Fruit fly (Drosophila melanogaster) whole organism, embryonic: ENCODE results near the gene CG34295.

Source experiments
- Atf-2 ChIP-seq: fragments of 200-800 bp; sonication (Bioruptor generic); optimal IDR thresholded peaks from 2 replicates; lab custom pipeline; 2016; ENCODE audit warnings: missing biosample characterization, missing genetic modification characterization
- Atf6 ChIP-seq: fragments of 200-800 bp; sonication (Bioruptor generic); IDR thresholded peaks from 2 replicates; pipeline ENCODE4 v1.3.6; 2022; ENCODE audit warnings: missing biosample characterization, missing genetic modification characterization
- CG10565 ChIP-seq: fragments of 200-800 bp; sonication (Bioruptor generic); optimal IDR thresholded peaks from 3 replicates; lab custom pipeline; 2016; ENCODE audit warnings: missing biosample characterization, mild to moderate bottlenecking, missing genetic modification characterization
- CG11398 ChIP-seq: fragments of 200-800 bp; sonication (Bioruptor generic); optimal IDR thresholded peaks from 2 replicates; lab custom pipeline; 2016; ENCODE audit warnings: missing biosample characterization, missing genetic modification characterization
- CG12071 ChIP-seq: fragments of 200-800 bp; sonication (Bioruptor generic); optimal IDR thresholded peaks from 3 replicates; lab custom pipeline; 2018; ENCODE audit warnings: missing biosample characterization, mild to moderate bottlenecking, missing genetic modification characterization
- CG12236 ChIP-seq: fragments of 200-800 bp; sonication (Bioruptor generic); optimal IDR thresholded peaks from 2 replicates; lab custom pipeline; 2016; ENCODE audit warnings: missing biosample characterization, missing genetic modification characterization
- CG14014 ChIP-seq: fragments of 200-800 bp; sonication (Bioruptor generic); IDR thresholded peaks from 2 replicates; pipeline ENCODE4 v1.3.6; 2022; ENCODE audit warnings: missing biosample characterization, missing genetic modification characterization
- CG15601 ChIP-seq: fragments of 200-800 bp; sonication (Bioruptor generic); optimal IDR thresholded peaks from 3 replicates; lab custom pipeline; 2019; ENCODE audit warnings: missing biosample characterization, mild to moderate bottlenecking, missing genetic modification characterization, moderate library complexity
- CG1603 ChIP-seq: fragments of 200-800 bp; sonication (Bioruptor generic); optimal IDR thresholded peaks from 2 replicates; lab custom pipeline; 2019; ENCODE audit warnings: missing biosample characterization, mild to moderate bottlenecking, missing genetic modification characterization, moderate library complexity
- CG1647 ChIP-seq: fragments of 200-800 bp; sonication (Bioruptor generic); optimal IDR thresholded peaks from 3 replicates; lab custom pipeline; 2016; ENCODE audit warnings: missing biosample characterization, missing genetic modification characterization
- CG17802 ChIP-seq: fragments of 200-800 bp; sonication (Bioruptor generic); optimal IDR thresholded peaks from 2 replicates; lab custom pipeline; 2018; ENCODE audit warnings: missing biosample characterization, mild to moderate bottlenecking, missing genetic modification characterization, moderate library complexity
- CG31388 ChIP-seq: fragments of 200-800 bp; sonication (Bioruptor generic); optimal IDR thresholded peaks from 2 replicates; lab custom pipeline; 2016; ENCODE audit warnings: missing biosample characterization, missing genetic modification characterization
- CG32532 ChIP-seq: fragments of 200-800 bp; sonication (Bioruptor generic); IDR thresholded peaks from 2 replicates; pipeline ENCODE4 v1.3.6; 2022; ENCODE audit warnings: missing biosample characterization, missing genetic modification characterization
- CG6854 ChIP-seq: fragments of 200-800 bp; sonication (Bioruptor generic); optimal IDR thresholded peaks from 3 replicates; lab custom pipeline; 2017; ENCODE audit warnings: missing biosample characterization, mild to moderate bottlenecking, missing genetic modification characterization
- CG7839 ChIP-seq: fragments of 200-800 bp; sonication (Bioruptor generic); optimal IDR thresholded peaks from 3 replicates; lab custom pipeline; 2018; ENCODE audit warnings: missing biosample characterization, mild to moderate bottlenecking, missing genetic modification characterization, moderate library complexity
- CG8944 ChIP-seq: fragments of 200-800 bp; sonication (Bioruptor generic); optimal IDR thresholded peaks from 3 replicates; lab custom pipeline; 2016; ENCODE audit warnings: missing biosample characterization, missing genetic modification characterization
- CG9817 ChIP-seq: fragments of 200-800 bp; sonication (Bioruptor generic); optimal IDR thresholded peaks from 2 replicates; lab custom pipeline; 2018; ENCODE audit warnings: missing biosample characterization, mild to moderate bottlenecking, missing genetic modification characterization, moderate library complexity
- CG9876 ChIP-seq: fragments of 200-800 bp; sonication (Bioruptor generic); optimal IDR thresholded peaks from 2 replicates; lab custom pipeline; 2016; ENCODE audit warnings: missing biosample characterization, missing genetic modification characterization
- CG9932 ChIP-seq: fragments of 200-800 bp; sonication (Bioruptor generic); IDR thresholded peaks from 2 replicates; pipeline ENCODE4 v1.3.6; 2022; ENCODE audit warnings: missing biosample characterization, missing genetic modification characterization
- Doc3 ChIP-seq: fragments of 200-800 bp; sonication (Bioruptor generic); IDR thresholded peaks from 3 replicates; pipeline ENCODE4 v1.3.6; 2022; ENCODE audit warnings: missing biosample characterization, missing genetic modification characterization; ENCODE audit not compliant: partially characterized antibody
- Drgx ChIP-seq: fragments of 200-800 bp; sonication (Bioruptor generic); IDR thresholded peaks from 2 replicates; pipeline ENCODE4 v1.3.6; 2022; ENCODE audit warnings: missing biosample characterization, missing genetic modification characterization
- Ets97D ChIP-seq: fragments of 200-800 bp; sonication (Bioruptor generic); optimal IDR thresholded peaks from 3 replicates; lab custom pipeline; 2016; ENCODE audit warnings: missing biosample characterization, missing genetic modification characterization
- H15 ChIP-seq: fragments of 200-800 bp; sonication (Bioruptor generic); IDR thresholded peaks from 3 replicates; pipeline ENCODE4 v1.3.6; 2022; ENCODE audit warnings: missing biosample characterization, missing genetic modification characterization
- HLH3B ChIP-seq: fragments of 200-800 bp; sonication (Bioruptor generic); IDR thresholded peaks from 2 replicates; pipeline ENCODE4 v1.3.6; 2022; ENCODE audit warnings: missing biosample characterization, missing genetic modification characterization
- HmgZ ChIP-seq: fragments of 200-800 bp; sonication (Bioruptor generic); optimal IDR thresholded peaks from 2 replicates; lab custom pipeline; 2018; ENCODE audit warnings: missing biosample characterization, mild to moderate bottlenecking, missing genetic modification characterization
- Kr ChIP-seq: fragments of 200-800 bp; sonication (Bioruptor generic); optimal IDR thresholded peaks from 2 replicates; lab custom pipeline; 2017; ENCODE audit warnings: missing biosample characterization, mild to moderate bottlenecking, missing genetic modification characterization
- Opbp ChIP-seq: fragments of 200-800 bp; sonication (Bioruptor generic); IDR thresholded peaks from 3 replicates; pipeline ENCODE4 v1.3.6; 2022; ENCODE audit warnings: missing biosample characterization, missing genetic modification characterization; ENCODE audit not compliant: partially characterized antibody
- Optix ChIP-seq: fragments of 200-800 bp; sonication (Bioruptor generic); IDR thresholded peaks from 3 replicates; pipeline ENCODE4 v1.3.6; 2022; ENCODE audit warnings: missing biosample characterization, missing genetic modification characterization
- PHDP ChIP-seq: fragments of 200-800 bp; sonication (Bioruptor generic); optimal IDR thresholded peaks from 3 replicates; lab custom pipeline; 2018; ENCODE audit warnings: missing biosample characterization, mild to moderate bottlenecking, missing genetic modification characterization, moderate library complexity
- Rx ChIP-seq: fragments of 200-800 bp; sonication (Bioruptor generic); IDR thresholded peaks from 2 replicates; pipeline ENCODE4 v1.3.6; 2022; ENCODE audit warnings: missing biosample characterization, missing genetic modification characterization
- Stat92E ChIP-seq, 3 experiments: fragments of >200 bp in 2 of 3; fragments of 200-800 bp in 1 of 3; sonication (Bioruptor generic) in 1 of 3; optimal IDR thresholded peaks; 2 replicates each; lab custom pipeline; 2017 to 2019; ENCODE audit warnings: missing biosample characterization in 3 of 3, missing genetic modification characterization in 3 of 3, mild to moderate bottlenecking in 1 of 3, moderate library complexity in 1 of 3
- Xrp1 ChIP-seq: fragments of 200-800 bp; sonication (Bioruptor generic); IDR thresholded peaks from 2 replicates; pipeline ENCODE4 v1.3.6; 2022; ENCODE audit warnings: missing biosample characterization, missing genetic modification characterization
- YL-1 ChIP-seq: fragments of 200-800 bp; sonication (Bioruptor generic); optimal IDR thresholded peaks from 3 replicates; lab custom pipeline; 2017; ENCODE audit warnings: missing biosample characterization, mild to moderate bottlenecking, missing genetic modification characterization
- bab2 ChIP-seq: fragments of 200-800 bp; sonication (Bioruptor generic); optimal IDR thresholded peaks from 2 replicates; lab custom pipeline; 2016; ENCODE audit warnings: missing biosample characterization, missing genetic modification characterization
- bbx ChIP-seq: fragments of 200-800 bp; sonication (Bioruptor generic); IDR thresholded peaks from 2 replicates; pipeline ENCODE4 v1.3.6; 2022; ENCODE audit warnings: missing biosample characterization, missing genetic modification characterization; ENCODE audit not compliant: partially characterized antibody
- bigmax ChIP-seq: fragments of 200-800 bp; sonication (Bioruptor generic); optimal IDR thresholded peaks from 2 replicates; lab custom pipeline; 2018; ENCODE audit warnings: missing biosample characterization, mild to moderate bottlenecking, missing genetic modification characterization
- dmrt99B ChIP-seq: fragments of 200-800 bp; sonication (Bioruptor generic); optimal IDR thresholded peaks from 2 replicates; lab custom pipeline; 2018; ENCODE audit warnings: missing biosample characterization, mild to moderate bottlenecking, missing genetic modification characterization, moderate library complexity
- ems ChIP-seq: fragments of 200-800 bp; sonication (Bioruptor generic); optimal IDR thresholded peaks from 3 replicates; lab custom pipeline; 2016; ENCODE audit warnings: missing biosample characterization, missing genetic modification characterization
- hbn ChIP-seq: fragments of 200-800 bp; sonication (Bioruptor generic); IDR thresholded peaks from 2 replicates; pipeline ENCODE4 v1.3.6; 2022; ENCODE audit warnings: missing biosample characterization, missing genetic modification characterization; ENCODE audit not compliant: partially characterized antibody
- jumu ChIP-seq: fragments of 200-800 bp; sonication (Bioruptor generic); optimal IDR thresholded peaks from 3 replicates; lab custom pipeline; 2016; ENCODE audit warnings: missing biosample characterization, missing genetic modification characterization
- kay ChIP-seq: fragments of 200-800 bp; sonication (Bioruptor generic); optimal IDR thresholded peaks from 2 replicates; lab custom pipeline; 2016; ENCODE audit warnings: missing biosample characterization, missing genetic modification characterization
- lbe ChIP-seq: fragments of 200-800 bp; sonication (Bioruptor generic); optimal IDR thresholded peaks from 2 replicates; lab custom pipeline; 2016; ENCODE audit warnings: missing biosample characterization, mild to moderate bottlenecking, missing genetic modification characterization
- nmo ChIP-seq: fragments of 200-800 bp; sonication (Bioruptor generic); optimal IDR thresholded peaks from 2 replicates; lab custom pipeline; 2018; ENCODE audit warnings: missing biosample characterization, mild to moderate bottlenecking, missing genetic modification characterization, moderate library complexity
- pb ChIP-seq: fragments of 200-800 bp; sonication (Bioruptor generic); optimal IDR thresholded peaks from 3 replicates; lab custom pipeline; 2016; ENCODE audit warnings: missing biosample characterization, missing genetic modification characterization
- phol ChIP-seq: fragments of 200-800 bp; sonication (Bioruptor generic); optimal IDR thresholded peaks from 3 replicates; lab custom pipeline; 2018; ENCODE audit warnings: missing biosample characterization, mild to moderate bottlenecking, missing genetic modification characterization, moderate library complexity
- row ChIP-seq: fragments of 200-800 bp; sonication (Bioruptor generic); IDR thresholded peaks from 3 replicates; pipeline ENCODE4 v1.3.6; 2022; ENCODE audit warnings: missing biosample characterization, missing genetic modification characterization
- slbo ChIP-seq: fragments of 200-800 bp; sonication (Bioruptor generic); IDR thresholded peaks from 2 replicates; pipeline ENCODE4 v1.3.6; 2022; ENCODE audit warnings: missing biosample characterization, missing genetic modification characterization
- tup ChIP-seq: fragments of 200-800 bp; sonication (Bioruptor generic); optimal IDR thresholded peaks from 2 replicates; lab custom pipeline; 2016; ENCODE audit warnings: missing biosample characterization, mild to moderate bottlenecking, missing genetic modification characterization, moderate library complexity
- zfh1 ChIP-seq: fragments of 200-800 bp; sonication (Bioruptor generic); IDR thresholded peaks from 3 replicates; pipeline ENCODE4 v1.3.6; 2022; ENCODE audit warnings: missing biosample characterization, missing genetic modification characterization

CG34295 gene

DNA sequence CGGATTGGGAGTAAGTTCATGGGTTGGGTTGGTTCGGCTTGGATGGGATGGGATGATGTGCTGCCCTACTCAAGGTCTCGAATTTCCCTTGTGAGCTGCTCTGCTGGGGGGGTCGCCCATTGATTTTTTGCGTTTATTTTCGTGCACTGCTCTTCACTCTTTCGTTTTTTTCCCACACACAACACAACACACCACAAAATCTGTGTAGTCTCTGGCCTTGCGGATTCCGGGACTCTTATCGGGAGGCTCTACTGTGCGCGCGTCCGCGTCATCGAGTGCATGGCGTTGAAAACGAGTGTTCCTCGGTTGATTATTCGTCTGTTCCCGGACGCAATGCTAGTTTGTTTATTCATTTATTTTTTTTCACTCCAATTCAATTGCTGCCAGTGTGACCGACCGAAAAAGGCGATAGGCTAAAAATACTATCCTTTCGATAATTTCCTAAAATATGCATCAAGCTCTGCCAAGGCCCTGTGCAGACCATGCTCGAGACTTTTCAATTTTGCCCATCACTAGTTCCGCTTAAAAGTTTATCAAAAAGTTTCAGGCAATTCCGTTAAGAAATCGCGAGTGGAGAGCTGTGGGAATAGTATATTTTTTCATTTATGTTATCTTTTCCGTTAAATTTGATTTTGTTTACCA, 42.3 kb downstream of the CG34295 start, which contains the start of gene WASp (continued):
- TF ChIP-seq CG9876 (GFP tag; lab: Kevin White, UChicago) = peak; percentile 70
- peak; percentile 78 for TF ChIP-seq nmo (GFP tag; lab: Kevin White, UChicago)
- TF ChIP-seq CG15601 = no peak
- no peak for TF ChIP-seq bigmax
- TF ChIP-seq Drgx (GFP tag; lab: Robert Waterston, UW) = peak; percentile 49
- peak; percentile 49 for TF ChIP-seq CG8944 (GFP tag; lab: Kevin White, UChicago)
- peak; percentile 86 for TF ChIP-seq HmgZ
- TF ChIP-seq Ets97D (GFP tag; lab: Kevin White, UChicago) = peak; percentile 99
- peak; percentile 42; the same call in 1 of the 3 replicates for TF ChIP-seq Optix (GFP tag; lab: Robert Waterston, UW)
- TF ChIP-seq CG1603 (tag; lab: Kevin White, UChicago) = no peak
- peak; percentile 20; the same call in 1 of the 2 replicates for TF ChIP-seq Xrp1 (GFP tag; lab: Robert Waterston, UW)
- peak; percentile 69 for TF ChIP-seq phol (tag; lab: Kevin White, UChicago)
- peak; percentile 89 for TF ChIP-seq YL-1 (GFP tag; lab: Kevin White, UChicago)
- peak; percentile 67 for TF ChIP-seq slbo
- TF ChIP-seq CG12071 (GFP tag; lab: Kevin White, UChicago) = peak; percentile 71
- peak; percentile 15 for TF ChIP-seq CG12236 (GFP tag; lab: Kevin White, UChicago)
- TF ChIP-seq PHDP = no peak
- peak; percentile 65 for TF ChIP-seq CG11398 (GFP tag; lab: Kevin White, UChicago)
- TF ChIP-seq ems (GFP tag; lab: Kevin White, UChicago) = peak; percentile 72
- TF ChIP-seq jumu (GFP tag; lab: Kevin White, UChicago) = peak; percentile 71
- no peak for TF ChIP-seq Doc3 (GFP tag; lab: Robert Waterston, UW)
- peak; percentile 70 for TF ChIP-seq CG1647 (GFP tag; lab: Kevin White, UChicago)
- TF ChIP-seq Atf6 = peak; percentile 56; the same call in 1 of the 2 replicates
- TF ChIP-seq Opbp (GFP tag; lab: Robert Waterston, UW) = peak; percentile 75; the same call in 2 of the 3 replicates
- TF ChIP-seq Stat92E (GFP tag; optimal IDR thresholded peaks at IDR 0.05; lab: Kevin White, UChicago) = peak in 1 of 3 experiments; percentile 51
- peak; percentile 74 for TF ChIP-seq CG32532
- TF ChIP-seq bab2 (GFP tag; lab: Kevin White, UChicago) = peak; percentile 68
- TF ChIP-seq row = peak; percentile 75
- peak; percentile 54 for TF ChIP-seq pb (GFP tag; lab: Kevin White, UChicago)
- TF ChIP-seq CG9817 (tag; lab: Kevin White, UChicago) = peak; percentile 75
- no peak for TF ChIP-seq CG7839 (tag; lab: Kevin White, UChicago)
- TF ChIP-seq CG17802 = peak; percentile 100
- no peak for TF ChIP-seq lbe (GFP tag; lab: Kevin White, UChicago)
- TF ChIP-seq kay = no peak
- TF ChIP-seq Kr = no peak
- TF ChIP-seq zfh1 (GFP tag; lab: Robert Waterston, UW) = peak; percentile 78
- TF ChIP-seq Atf-2 (GFP tag; lab: Kevin White, UChicago) = peak; percentile 39
- no peak for TF ChIP-seq CG10565 (GFP tag; lab: Kevin White, UChicago)
- TF ChIP-seq hbn (GFP tag; lab: Robert Waterston, UW) = no peak
- TF ChIP-seq bbx (GFP tag; lab: Robert Waterston, UW) = peak; percentile 57
- no peak for TF ChIP-seq tup
- TF ChIP-seq HLH3B (GFP tag; lab: Robert Waterston, UW) = peak; percentile 57
- peak; percentile 59; the same call in 1 of the 2 replicates for TF ChIP-seq CG14014 (GFP tag; lab: Robert Waterston, UW)
- peak; percentile 59; the same call in 1 of the 3 replicates for TF ChIP-seq H15 (GFP tag; lab: Robert Waterston, UW)
- no peak for TF ChIP-seq dmrt99B (tag; lab: Kevin White, UChicago)
- TF ChIP-seq Rx (GFP tag; lab: Robert Waterston, UW) = peak; percentile 75
- no peak for TF ChIP-seq CG6854
- no peak for TF ChIP-seq CG31388
- TF ChIP-seq CG9932 (GFP tag; lab: Robert Waterston, UW) = peak; percentile 74
